In the genomic region with DNA sequence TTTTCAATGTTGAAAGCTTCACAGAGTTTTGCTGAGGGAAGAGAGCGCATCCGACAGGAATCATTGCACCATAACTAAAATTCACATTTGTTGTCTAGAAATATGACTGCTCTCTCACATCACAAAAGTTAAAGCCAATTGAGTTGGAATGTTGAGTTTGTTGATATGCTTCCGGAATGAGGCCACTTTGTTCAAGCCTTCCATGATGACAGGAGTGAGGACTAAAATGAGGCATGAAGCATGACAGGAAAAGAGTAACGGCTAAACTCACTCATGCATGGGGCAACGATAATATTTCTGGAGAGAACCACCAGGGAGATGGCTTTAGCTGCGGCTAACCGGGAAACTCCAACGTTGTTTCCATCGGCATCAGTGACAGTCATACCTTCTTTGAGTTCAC, we compare ENCODE assay signal across 5 worm cellular contexts.
TF ChIP-seq lines count a peak whose summit lies in the region.

No protein-coding gene starts in this region.

TF ChIP-seq in whole organism, L1 larva, 84 proteins besides CTCF, POLR2A, EP300 and RAD21:
- TF ChIP-seq nhr-76 (tag; optimal IDR thresholded peaks at IDR 0.05; lab: Kevin White, UChicago) (no peak), ztf-11 (tag; optimal IDR thresholded peaks at IDR 0.05; lab: Kevin White, UChicago) (peak in 1 of 2 experiments; percentile 13), efl-1 (optimal IDR thresholded peaks at IDR 0.05; lab: Kevin White, UChicago) (no peak), efl-1 (GFP tag; optimal IDR thresholded peaks at IDR 0.05 in 1 of 2; lab: Kevin White, UChicago) (peak in 1 of 2 experiments; percentile 86), lin-14 (GFP tag; optimal IDR thresholded peaks at IDR 0.05; lab: Kevin White, UChicago) (peak; percentile 53), ama-1 (optimal IDR thresholded peaks at IDR 0.05; lab: Kevin White, UChicago) (peak; percentile 21), fkh-8 (tag; optimal IDR thresholded peaks at IDR 0.05; lab: Kevin White, UChicago) (peak; percentile 23)
TF ChIP-seq in whole organism, L1 larva: peak in this region for 5.

TF ChIP-seq in whole organism, L2 larva, 48 proteins besides CTCF, POLR2A, EP300 and RAD21:
- TF ChIP-seq nhr-129 (tag; optimal IDR thresholded peaks at IDR 0.05; lab: Kevin White, UChicago) (peak; percentile 31), alr-1 (tag; optimal IDR thresholded peaks at IDR 0.05; lab: Kevin White, UChicago) (no peak)
TF ChIP-seq in whole organism, L2 larva: peak in this region for 1.

TF ChIP-seq in whole organism, L3 larva, 47 proteins besides CTCF, POLR2A, EP300 and RAD21:
- TF ChIP-seq lsy-12 (tag; optimal IDR thresholded peaks at IDR 0.05; lab: Kevin White, UChicago): peak; percentile 36
- TF ChIP-seq nhr-43 (tag; optimal IDR thresholded peaks at IDR 0.05; lab: Kevin White, UChicago; ENCODE audit: poor library complexity, severe bottlenecking): peak; percentile 31
- no peak for TF ChIP-seq aly-2 (tag; optimal IDR thresholded peaks at IDR 0.05; lab: Kevin White, UChicago)
- TF ChIP-seq egl-27 (tag; optimal IDR thresholded peaks at IDR 0.05; lab: Kevin White, UChicago): no peak
- peak; percentile 9 for TF ChIP-seq ama-1 (optimal IDR thresholded peaks at IDR 0.05; lab: Kevin White, UChicago)

TF ChIP-seq in whole organism, L4 larva, 104 proteins besides CTCF, POLR2A, EP300 and RAD21:
- peak; percentile 49; the same call in 1 of the 2 replicates for TF ChIP-seq T26A8.4 (GFP tag; IDR thresholded peaks at IDR 0.05; lab: Robert Waterston, UW)
- no peak for TF ChIP-seq unc-39 (tag; optimal IDR thresholded peaks at IDR 0.05; lab: Kevin White, UChicago)
- peak; percentile 48 for TF ChIP-seq ama-1 (optimal IDR thresholded peaks at IDR 0.05; lab: Kevin White, UChicago)
- no peak for TF ChIP-seq nhr-41 (GFP tag; IDR thresholded peaks at IDR 0.05; lab: Robert Waterston, UW)
- TF ChIP-seq F44E2.7 (GFP tag; IDR thresholded peaks at IDR 0.05; lab: Robert Waterston, UW): 0 out of 2 replicates have a peak, but pooled peaks have one; percentile 22
- 0 out of 2 replicates have a peak, but pooled peaks have one; percentile 13 for TF ChIP-seq Y75B8A.6 (GFP tag; IDR thresholded peaks at IDR 0.05; lab: Robert Waterston, UW)
- TF ChIP-seq dmd-8 (GFP tag; IDR thresholded peaks at IDR 0.05; lab: Robert Waterston, UW): 0 out of 2 replicates have a peak, but pooled peaks have one; percentile 29
- TF ChIP-seq aha-1 (tag; lab: Kevin White, UChicago): peak; percentile 32
- TF ChIP-seq sdz-12 (GFP tag; optimal IDR thresholded peaks at IDR 0.05; lab: Kevin White, UChicago): peak; percentile 57
TF ChIP-seq in whole organism, L4 larva: peak in this region for 7.

TF ChIP-seq in whole organism, young adult, 124 proteins besides CTCF, POLR2A, EP300 and RAD21:
- TF ChIP-seq zfh-2 (GFP tag; conservative IDR thresholded peaks at IDR 0.05; lab: Robert Waterston, UW): no peak
- 0 out of 2 replicates have a peak, but pooled peaks have one; percentile 27 for TF ChIP-seq cebp-1 (GFP tag; IDR thresholded peaks at IDR 0.05; lab: Robert Waterston, UW)
- TF ChIP-seq cebp-1 (tag; optimal IDR thresholded peaks at IDR 0.05; lab: Kevin White, UChicago): peak; percentile 49
- no peak for TF ChIP-seq egl-18 (GFP tag; IDR thresholded peaks at IDR 0.05; lab: Robert Waterston, UW)
- peak; percentile 32 for TF ChIP-seq zim-3 (tag; optimal IDR thresholded peaks at IDR 0.05; lab: Kevin White, UChicago)
- TF ChIP-seq F10E7.11 (tag; optimal IDR thresholded peaks at IDR 0.05; lab: Kevin White, UChicago): peak; percentile 41
- TF ChIP-seq K12H6.12 (tag; optimal IDR thresholded peaks at IDR 0.05; lab: Kevin White, UChicago): peak; percentile 19
- peak; percentile 25; the same call in 1 of the 2 replicates for TF ChIP-seq K11D2.4 (GFP tag; IDR thresholded peaks at IDR 0.05; lab: Robert Waterston, UW)
- peak; percentile 5 for TF ChIP-seq somi-1 (GFP tag; optimal IDR thresholded peaks at IDR 0.05; lab: Kevin White, UChicago)
- 0 out of 2 replicates have a peak, but pooled peaks have one; percentile 8 for TF ChIP-seq C06A6.2 (GFP tag; conservative IDR thresholded peaks at IDR 0.05; lab: Robert Waterston, UW)
- no peak for TF ChIP-seq madf-10 (tag; optimal IDR thresholded peaks at IDR 0.05; lab: Kevin White, UChicago)
- TF ChIP-seq him-1 (tag; optimal IDR thresholded peaks at IDR 0.05; lab: Kevin White, UChicago): no peak
- no peak for TF ChIP-seq nfya-1 (tag; optimal IDR thresholded peaks at IDR 0.05; lab: Kevin White, UChicago; ENCODE audit: borderline replicate concordance, insufficient read depth)
- no peak for TF ChIP-seq dpff-1 (tag; optimal IDR thresholded peaks at IDR 0.05; lab: Kevin White, UChicago)
- no peak for TF ChIP-seq F49E8.2 (tag; optimal IDR thresholded peaks at IDR 0.05; lab: Kevin White, UChicago; ENCODE audit: insufficient read depth)
- 0 out of 2 replicates have a peak, but pooled peaks have one; percentile 20 for TF ChIP-seq dox-1 (GFP tag; IDR thresholded peaks at IDR 0.05; lab: Robert Waterston, UW)
- TF ChIP-seq efl-1 (GFP tag; optimal IDR thresholded peaks at IDR 0.05; lab: Kevin White, UChicago): no peak
- TF ChIP-seq sea-2 (GFP tag; IDR thresholded peaks at IDR 0.05; lab: Robert Waterston, UW): no peak
- no peak for TF ChIP-seq attf-5 (GFP tag; optimal IDR thresholded peaks at IDR 0.05; lab: Kevin White, UChicago)
- TF ChIP-seq snpc-4 (GFP tag; optimal IDR thresholded peaks at IDR 0.05; lab: Kevin White, UChicago): no peak
- TF ChIP-seq snpc-4 (tag; optimal IDR thresholded peaks at IDR 0.05; lab: Kevin White, UChicago): no peak
- TF ChIP-seq T26A5.8 (tag; optimal IDR thresholded peaks at IDR 0.05; lab: Kevin White, UChicago): no peak
- no peak for TF ChIP-seq sdz-38 (tag; optimal IDR thresholded peaks at IDR 0.05; lab: Kevin White, UChicago)
- TF ChIP-seq chd-7 (tag; optimal IDR thresholded peaks at IDR 0.05; lab: Kevin White, UChicago): peak; percentile 9
- peak; percentile 22; the same call in 1 of the 2 replicates for TF ChIP-seq ekl-4 (GFP tag; IDR thresholded peaks at IDR 0.05; lab: Robert Waterston, UW)
- no peak for TF ChIP-seq F57C9.4 (tag; optimal IDR thresholded peaks at IDR 0.05; lab: Kevin White, UChicago)
- peak; percentile 10 for TF ChIP-seq repo-1 (tag; optimal IDR thresholded peaks at IDR 0.05; lab: Kevin White, UChicago)
- TF ChIP-seq Y67H2A.10 (GFP tag; conservative IDR thresholded peaks at IDR 0.05; lab: Robert Waterston, UW): no peak
- no peak for TF ChIP-seq attf-6 (GFP tag; IDR thresholded peaks at IDR 0.05; lab: Robert Waterston, UW)
- TF ChIP-seq let-526 (GFP tag; IDR thresholded peaks at IDR 0.05; lab: Robert Waterston, UW): no peak
- no peak for TF ChIP-seq lin-40 (tag; optimal IDR thresholded peaks at IDR 0.05; lab: Kevin White, UChicago)
- TF ChIP-seq lir-1 (GFP tag; conservative IDR thresholded peaks at IDR 0.05; lab: Robert Waterston, UW): no peak
- TF ChIP-seq lin-26 (GFP tag; IDR thresholded peaks at IDR 0.05; lab: Robert Waterston, UW): no peak
- TF ChIP-seq nhr-80 (tag; optimal IDR thresholded peaks at IDR 0.05; lab: Kevin White, UChicago): no peak
- TF ChIP-seq nfyb-1 (GFP tag; IDR thresholded peaks at IDR 0.05; lab: Robert Waterston, UW): 0 out of 2 replicates have a peak, but pooled peaks have one; percentile 13
- peak; percentile 11 for TF ChIP-seq ztf-26 (tag; optimal IDR thresholded peaks at IDR 0.05; lab: Kevin White, UChicago)
- no peak for TF ChIP-seq ztf-3 (GFP tag; optimal IDR thresholded peaks at IDR 0.05; lab: Kevin White, UChicago)
- TF ChIP-seq hlh-26 (GFP tag; conservative IDR thresholded peaks at IDR 0.05; lab: Robert Waterston, UW): no peak
- no peak for TF ChIP-seq B0336.3 (GFP tag; IDR thresholded peaks at IDR 0.05; lab: Robert Waterston, UW)
